Comparison of ENCODE assay signal across 4 worm cellular contexts in genomic region chrX:14169569-14170031, ce11.
TF ChIP-seq lines count a peak whose summit lies in the region.

TSS of gene sym-4 (minus strand) at chrX:14169619.

TF ChIP-seq in whole organism, L2 larva, 48 proteins besides CTCF, POLR2A, EP300 and RAD21 (continued from another document):
- TF ChIP-seq blmp-1 (tag; optimal IDR thresholded peaks at IDR 0.05; lab: Kevin White, UChicago; ENCODE audit: insufficient read depth) (peak; percentile 80), lin-39 (tag; optimal IDR thresholded peaks at IDR 0.05; lab: Kevin White, UChicago) (no peak), unc-62 (GFP tag; optimal IDR thresholded peaks at IDR 0.05; lab: Kevin White, UChicago) (no peak), nhr-77 (tag; optimal IDR thresholded peaks at IDR 0.05; lab: Kevin White, UChicago) (peak; percentile 34), mbf-1 (tag; optimal IDR thresholded peaks at IDR 0.05; lab: Kevin White, UChicago) (no peak), C34F6.9 (tag; optimal IDR thresholded peaks at IDR 0.05; lab: Kevin White, UChicago) (peak; percentile 98), nhr-25 (tag; optimal IDR thresholded peaks at IDR 0.05; lab: Kevin White, UChicago) (peak; percentile 91), mab-5 (tag; optimal IDR thresholded peaks at IDR 0.05; lab: Kevin White, UChicago) (peak; percentile 81), Y55F3AM.14 (GFP tag; optimal IDR thresholded peaks at IDR 0.05; lab: Kevin White, UChicago) (peak; percentile 5), sma-3 (GFP tag; optimal IDR thresholded peaks at IDR 0.05; lab: Kevin White, UChicago) (peak; percentile 96), snpc-4 (tag; optimal IDR thresholded peaks at IDR 0.05; lab: Kevin White, UChicago) (peak; percentile 78), gmeb-1 (tag; optimal IDR thresholded peaks at IDR 0.05; lab: Kevin White, UChicago) (peak; percentile 81), nhr-12 (tag; optimal IDR thresholded peaks at IDR 0.05; lab: Kevin White, UChicago) (no peak), ZK546.5 (tag; optimal IDR thresholded peaks at IDR 0.05; lab: Kevin White, UChicago) (no peak), fos-1 (tag; optimal IDR thresholded peaks at IDR 0.05; lab: Kevin White, UChicago) (peak; percentile 99), crh-2 (tag; optimal IDR thresholded peaks at IDR 0.05; lab: Kevin White, UChicago) (peak; percentile 96), aly-2 (tag; optimal IDR thresholded peaks at IDR 0.05; lab: Kevin White, UChicago) (no peak), sma-9 (GFP tag; optimal IDR thresholded peaks at IDR 0.05; lab: Kevin White, UChicago) (peak; percentile 93), sma-9 (tag; optimal IDR thresholded peaks at IDR 0.05; lab: Kevin White, UChicago) (no peak), nhr-10 (tag; optimal IDR thresholded peaks at IDR 0.05; lab: Kevin White, UChicago) (peak; percentile 22), ama-1 (optimal IDR thresholded peaks at IDR 0.05; lab: Kevin White, UChicago) (peak; percentile 30), nhr-237 (tag; optimal IDR thresholded peaks at IDR 0.05; lab: Kevin White, UChicago) (peak; percentile 34), elt-1 (tag; optimal IDR thresholded peaks at IDR 0.05; lab: Kevin White, UChicago) (no peak), R02D3.7 (tag; optimal IDR thresholded peaks at IDR 0.05; lab: Kevin White, UChicago) (no peak), ceh-82 (tag; optimal IDR thresholded peaks at IDR 0.05; lab: Kevin White, UChicago) (peak; percentile 32), peb-1 (tag; optimal IDR thresholded peaks at IDR 0.05; lab: Kevin White, UChicago) (peak; percentile 12)

TF ChIP-seq in whole organism, L4 larva, 104 proteins besides CTCF, POLR2A, EP300 and RAD21 (continued from another document and continues in another):
- TF ChIP-seq nhr-41 (GFP tag; IDR thresholded peaks at IDR 0.05; lab: Robert Waterston, UW) (peak; percentile 46; the same call in 1 of the 2 replicates), Y48G9A.11 (GFP tag; IDR thresholded peaks at IDR 0.05; lab: Robert Waterston, UW) (no peak), spr-3 (GFP tag; optimal IDR thresholded peaks at IDR 0.05; lab: Kevin White, UChicago) (peak; percentile 33), ztf-7 (tag; optimal IDR thresholded peaks at IDR 0.05; lab: Kevin White, UChicago) (peak; percentile 27), nhr-25 (tag; optimal IDR thresholded peaks at IDR 0.05; lab: Kevin White, UChicago; ENCODE audit: borderline replicate concordance, insufficient read depth) (peak; percentile 90), pha-4 (GFP tag; IDR thresholded peaks at IDR 0.05; lab: Robert Waterston, UW) (peak; percentile 25; the same call in 1 of the 2 replicates), pha-4 (tag; optimal IDR thresholded peaks at IDR 0.05; lab: Kevin White, UChicago) (peak; percentile 35), F26F4.8 (GFP tag; conservative IDR thresholded peaks at IDR 0.05; lab: Robert Waterston, UW) (no peak), snpc-4 (tag; optimal IDR thresholded peaks at IDR 0.05; lab: Kevin White, UChicago) (no peak), ceh-20 (GFP tag; IDR thresholded peaks at IDR 0.05; lab: Robert Waterston, UW) (peak; percentile 90), F44E2.7 (GFP tag; IDR thresholded peaks at IDR 0.05; lab: Robert Waterston, UW) (no peak), saeg-2 (GFP tag; IDR thresholded peaks at IDR 0.05; lab: Robert Waterston, UW) (no peak), spr-1 (tag; optimal IDR thresholded peaks at IDR 0.05; lab: Kevin White, UChicago) (peak; percentile 82), tra-1 (GFP tag; IDR thresholded peaks at IDR 0.05; lab: Robert Waterston, UW) (peak; percentile 80), nhr-77 (tag; optimal IDR thresholded peaks at IDR 0.05; lab: Kevin White, UChicago) (peak; percentile 97), daf-16 (GFP tag; optimal IDR thresholded peaks at IDR 0.05; lab: Kevin White, UChicago) (peak in 1 of 2 experiments; percentile 32), daf-16 (tag; optimal IDR thresholded peaks at IDR 0.05; lab: Kevin White, UChicago) (peak; percentile 89), ztf-11 (tag; optimal IDR thresholded peaks at IDR 0.05; lab: Kevin White, UChicago) (no peak), zag-1 (tag; optimal IDR thresholded peaks at IDR 0.05; lab: Kevin White, UChicago) (no peak), F37D6.2 (tag; optimal IDR thresholded peaks at IDR 0.05; lab: Kevin White, UChicago) (peak; percentile 41), nhr-6 (tag; optimal IDR thresholded peaks at IDR 0.05; lab: Kevin White, UChicago) (peak; percentile 91), nhr-237 (tag; optimal IDR thresholded peaks at IDR 0.05; lab: Kevin White, UChicago) (peak; percentile 32), fkh-10 (GFP tag; optimal IDR thresholded peaks at IDR 0.05; lab: Kevin White, UChicago) (peak; percentile 35), lin-29 (GFP tag; IDR thresholded peaks at IDR 0.05; lab: Robert Waterston, UW) (no peak), nhr-11 (tag; optimal IDR thresholded peaks at IDR 0.05; lab: Kevin White, UChicago) (peak; percentile 96), dve-1 (tag; optimal IDR thresholded peaks at IDR 0.05; lab: Kevin White, UChicago; ENCODE audit: insufficient read depth) (peak; percentile 99), ZK546.5 (tag; optimal IDR thresholded peaks at IDR 0.05; lab: Kevin White, UChicago) (peak in 1 of 2 experiments; percentile 27), hlh-11 (tag; optimal IDR thresholded peaks at IDR 0.05; lab: Kevin White, UChicago) (peak; percentile 99), vab-7 (GFP tag; IDR thresholded peaks at IDR 0.05; lab: Robert Waterston, UW) (peak; percentile 40; the same call in 1 of the 2 replicates), aly-2 (tag; optimal IDR thresholded peaks at IDR 0.05; lab: Kevin White, UChicago) (no peak), nhr-102 (tag; optimal IDR thresholded peaks at IDR 0.05; lab: Kevin White, UChicago) (peak; percentile 88), mxl-2 (GFP tag; conservative IDR thresholded peaks at IDR 0.05; lab: Robert Waterston, UW) (no peak), daf-19 (GFP tag; conservative IDR thresholded peaks at IDR 0.05; lab: Robert Waterston, UW) (0 out of 2 replicates have a peak, but pooled peaks have one; percentile 47), nhr-10 (tag; optimal IDR thresholded peaks at IDR 0.05; lab: Kevin White, UChicago) (peak; percentile 89), T20F7.1 (GFP tag; optimal IDR thresholded peaks at IDR 0.05; lab: Kevin White, UChicago) (peak; percentile 86)

TF ChIP-seq in whole organism, late embryonic, 69 proteins besides CTCF, POLR2A, EP300 and RAD21 (continued from another document and continues in another):
- TF ChIP-seq ceh-9 (tag; optimal IDR thresholded peaks at IDR 0.05; lab: Kevin White, UChicago), result no peak
- TF ChIP-seq F13H6.1 (tag; optimal IDR thresholded peaks at IDR 0.05; lab: Kevin White, UChicago), result no peak
- TF ChIP-seq lin-11 (tag; optimal IDR thresholded peaks at IDR 0.05; lab: Kevin White, UChicago), result no peak
- peak; percentile 77 for TF ChIP-seq ceh-31 (tag; optimal IDR thresholded peaks at IDR 0.05; lab: Kevin White, UChicago)
- no peak for TF ChIP-seq K02D7.2 (tag; optimal IDR thresholded peaks at IDR 0.05; lab: Kevin White, UChicago)
- no peak for TF ChIP-seq nhr-232 (tag; optimal IDR thresholded peaks at IDR 0.05; lab: Kevin White, UChicago)
- TF ChIP-seq T23F11.4 (GFP tag; optimal IDR thresholded peaks at IDR 0.05; lab: Kevin White, UChicago), result no peak
- TF ChIP-seq ahr-1 (tag; optimal IDR thresholded peaks at IDR 0.05; lab: Kevin White, UChicago), result no peak
- TF ChIP-seq gmeb-2 (tag; optimal IDR thresholded peaks at IDR 0.05; lab: Kevin White, UChicago), result no peak
- peak; percentile 12 for TF ChIP-seq pros-1 (tag; optimal IDR thresholded peaks at IDR 0.05; lab: Kevin White, UChicago)
- TF ChIP-seq pax-1 (tag; optimal IDR thresholded peaks at IDR 0.05; lab: Kevin White, UChicago), result no peak
- no peak for TF ChIP-seq lim-6 (tag; optimal IDR thresholded peaks at IDR 0.05; lab: Kevin White, UChicago)
- peak; percentile 75 for TF ChIP-seq hlh-30 (tag; optimal IDR thresholded peaks at IDR 0.05; lab: Kevin White, UChicago; ENCODE audit: insufficient read depth)
- TF ChIP-seq ceh-45 (GFP tag; IDR thresholded peaks at IDR 0.05; lab: Robert Waterston, UW), result 0 out of 2 replicates have a peak, but pooled peaks have one; percentile 50
- TF ChIP-seq rnt-1 (tag; optimal IDR thresholded peaks at IDR 0.05; lab: Kevin White, UChicago), result peak; percentile 42
- no peak for TF ChIP-seq ztf-16 (tag; optimal IDR thresholded peaks at IDR 0.05; lab: Kevin White, UChicago)
- TF ChIP-seq C38D4.7 (GFP tag; optimal IDR thresholded peaks at IDR 0.05; lab: Kevin White, UChicago), result no peak
- TF ChIP-seq unc-42 (tag; optimal IDR thresholded peaks at IDR 0.05; lab: Kevin White, UChicago), result peak; percentile 83
- TF ChIP-seq pqm-1 (tag; optimal IDR thresholded peaks at IDR 0.05; lab: Kevin White, UChicago), result peak; percentile 38
- TF ChIP-seq ceh-48 (tag; optimal IDR thresholded peaks at IDR 0.05; lab: Kevin White, UChicago), result peak; percentile 34
- no peak for TF ChIP-seq Y22D7AL.16 (tag; optimal IDR thresholded peaks at IDR 0.05; lab: Kevin White, UChicago)
- TF ChIP-seq sdc-2 (tag; optimal IDR thresholded peaks at IDR 0.05; lab: Kevin White, UChicago), result peak; percentile 79
- TF ChIP-seq odd-2 (tag; optimal IDR thresholded peaks at IDR 0.05; lab: Kevin White, UChicago), result no peak
- peak; percentile 29 for TF ChIP-seq C08G9.2 (tag; optimal IDR thresholded peaks at IDR 0.05; lab: Kevin White, UChicago)
- no peak for TF ChIP-seq sox-4 (tag; optimal IDR thresholded peaks at IDR 0.05; lab: Kevin White, UChicago)
- peak; percentile 35 for TF ChIP-seq ceh-6 (GFP tag; optimal IDR thresholded peaks at IDR 0.05; lab: Kevin White, UChicago)
- TF ChIP-seq zip-5 (tag; optimal IDR thresholded peaks at IDR 0.05; lab: Kevin White, UChicago), result no peak
- TF ChIP-seq pha-2 (tag; optimal IDR thresholded peaks at IDR 0.05; lab: Kevin White, UChicago), result no peak
- TF ChIP-seq ets-4 (tag; optimal IDR thresholded peaks at IDR 0.05; lab: Kevin White, UChicago), result peak; percentile 57
- TF ChIP-seq ceh-19 (GFP tag; optimal IDR thresholded peaks at IDR 0.05; lab: Kevin White, UChicago), result no peak
- no peak for TF ChIP-seq nhr-11 (tag; optimal IDR thresholded peaks at IDR 0.05; lab: Kevin White, UChicago)
- TF ChIP-seq ama-1 (optimal IDR thresholded peaks at IDR 0.05; lab: Kevin White, UChicago), result no peak
- TF ChIP-seq fkh-6 (tag; optimal IDR thresholded peaks at IDR 0.05; lab: Kevin White, UChicago), result no peak
- no peak for TF ChIP-seq ttx-3 (tag; optimal IDR thresholded peaks at IDR 0.05; lab: Kevin White, UChicago)
- TF ChIP-seq pag-3 (tag; optimal IDR thresholded peaks at IDR 0.05; lab: Kevin White, UChicago; ENCODE audit: borderline replicate concordance), result no peak
- TF ChIP-seq ceh-22 (tag; optimal IDR thresholded peaks at IDR 0.05; lab: Kevin White, UChicago), result no peak
- TF ChIP-seq mec-3 (tag; optimal IDR thresholded peaks at IDR 0.05; lab: Kevin White, UChicago; ENCODE audit: borderline replicate concordance), result no peak
- peak; percentile 72 for TF ChIP-seq elt-2 (tag; optimal IDR thresholded peaks at IDR 0.05; lab: Kevin White, UChicago)
- no peak for TF ChIP-seq fkh-10 (GFP tag; optimal IDR thresholded peaks at IDR 0.05; lab: Kevin White, UChicago)
- TF ChIP-seq fax-1 (tag; optimal IDR thresholded peaks at IDR 0.05; lab: Kevin White, UChicago), result no peak

TF ChIP-seq in whole organism, mixed stage, embryonic, 35 proteins besides CTCF, POLR2A, EP300 and RAD21 (continued from another document):
- no peak for TF ChIP-seq nhr-28 (tag; optimal IDR thresholded peaks at IDR 0.05; lab: Kevin White, UChicago)
- peak; percentile 21 for TF ChIP-seq cnd-1 (tag; optimal IDR thresholded peaks at IDR 0.05; lab: Kevin White, UChicago)
- no peak for TF ChIP-seq mab-5 (tag; optimal IDR thresholded peaks at IDR 0.05; lab: Kevin White, UChicago)
- TF ChIP-seq lin-13 (tag; optimal IDR thresholded peaks at IDR 0.05; lab: Kevin White, UChicago), result peak; percentile 21
- peak; percentile 6 for TF ChIP-seq unc-39 (tag; optimal IDR thresholded peaks at IDR 0.05; lab: Kevin White, UChicago)
- peak; percentile 51 for TF ChIP-seq nhr-2 (tag; optimal IDR thresholded peaks at IDR 0.05; lab: Kevin White, UChicago)
TF ChIP-seq in whole organism, mixed stage, embryonic: peak in this region for 19.
